Worm (Caenorhabditis elegans): Measurements from ENCODE around the gene K11D12.8.

The K11D12.8 gene

ce11 chrV:5053335-5053734, 12.5 kb upstream of the K11D12.8 start, which contains the start of gene cwp-4:
cwp-4 (plus strand) TSS chrV:5053635.
- TF ChIP-seq ceh-30 (tag; optimal IDR thresholded peaks at IDR 0.05) (no peak), dve-1 (tag; optimal IDR thresholded peaks at IDR 0.05) (no peak), tbx-7 (tag; optimal IDR thresholded peaks at IDR 0.05) (no peak), fax-1 (tag; optimal IDR thresholded peaks at IDR 0.05) (no peak), pros-1 (tag; optimal IDR thresholded peaks at IDR 0.05) (no peak), unc-86 (tag; optimal IDR thresholded peaks at IDR 0.05) (no peak), ceh-18 (tag; optimal IDR thresholded peaks at IDR 0.05) (no peak), lin-11 (tag; optimal IDR thresholded peaks at IDR 0.05) (no peak), madf-2 (tag; optimal IDR thresholded peaks at IDR 0.05) (no peak), unc-3 (GFP tag; conservative IDR thresholded peaks at IDR 0.05) (no peak), unc-3 (tag; optimal IDR thresholded peaks at IDR 0.05) (no peak), ceh-6 (GFP tag; optimal IDR thresholded peaks at IDR 0.05) (no peak), nfya-1 (tag; optimal IDR thresholded peaks at IDR 0.05) (no peak), ceh-14 (tag; optimal IDR thresholded peaks at IDR 0.05) (no peak)

ce11 chrV:5052233-5052632, 11.4 kb upstream of the K11D12.8 start, which contains the start of gene K11D12.12:
K11D12.12 (plus strand) TSS chrV:5052261.
- TF ChIP-seq hlh-13 (GFP tag; optimal IDR thresholded peaks at IDR 0.05) (no peak), ceh-2 (tag; optimal IDR thresholded peaks at IDR 0.05) (no peak), ets-4 (tag; optimal IDR thresholded peaks at IDR 0.05) (no peak), elt-2 (tag; optimal IDR thresholded peaks at IDR 0.05) (no peak), ceh-6 (GFP tag; optimal IDR thresholded peaks at IDR 0.05) (no peak), T23F11.4 (GFP tag; optimal IDR thresholded peaks at IDR 0.05) (no peak), dmd-4 (tag; optimal IDR thresholded peaks at IDR 0.05; ENCODE audit: borderline replicate concordance) (no peak), eyg-1 (tag; optimal IDR thresholded peaks at IDR 0.05) (no peak), syd-9 (tag; optimal IDR thresholded peaks at IDR 0.05) (no peak), madf-2 (tag; optimal IDR thresholded peaks at IDR 0.05) (no peak), hlh-8 (tag; optimal IDR thresholded peaks at IDR 0.05) (no peak), ceh-31 (tag; optimal IDR thresholded peaks at IDR 0.05) (no peak), pag-3 (tag; optimal IDR thresholded peaks at IDR 0.05; ENCODE audit: borderline replicate concordance) (no peak), npax-4 (tag; optimal IDR thresholded peaks at IDR 0.05) (no peak), ceh-48 (tag; optimal IDR thresholded peaks at IDR 0.05) (no peak), sdc-2 (tag; optimal IDR thresholded peaks at IDR 0.05) (no peak)

- no peak for TF ChIP-seq ceh-19 (GFP tag; optimal IDR thresholded peaks at IDR 0.05)
- TF ChIP-seq elt-4 (tag; optimal IDR thresholded peaks at IDR 0.05): no peak
These were observed 9.3 kb upstream of the K11D12.8 start for ce11 chrV:5050073-5050599.

- TF ChIP-seq unc-55 (GFP tag; optimal IDR thresholded peaks at IDR 0.05) (peak; percentile 69), hlh-8 (tag; optimal IDR thresholded peaks at IDR 0.05) (no peak), K09A11.1 (tag; optimal IDR thresholded peaks at IDR 0.05; ENCODE audit: insufficient read depth) (peak; percentile 29), ama-1 (optimal IDR thresholded peaks at IDR 0.05) (peak; percentile 35), tbx-7 (tag; optimal IDR thresholded peaks at IDR 0.05) (no peak), fkh-6 (tag; optimal IDR thresholded peaks at IDR 0.05) (no peak), sdc-2 (tag; optimal IDR thresholded peaks at IDR 0.05) (no peak), sox-2 (GFP tag; IDR thresholded peaks at IDR 0.05) (no peak), ceh-31 (tag; optimal IDR thresholded peaks at IDR 0.05) (peak; percentile 89), pros-1 (tag; optimal IDR thresholded peaks at IDR 0.05) (no peak), odd-2 (tag; optimal IDR thresholded peaks at IDR 0.05) (no peak), ceh-19 (GFP tag; optimal IDR thresholded peaks at IDR 0.05) (no peak), fax-1 (tag; optimal IDR thresholded peaks at IDR 0.05) (no peak), zip-5 (tag; optimal IDR thresholded peaks at IDR 0.05) (no peak), C08G9.2 (tag; optimal IDR thresholded peaks at IDR 0.05) (peak; percentile 1), lim-6 (tag; optimal IDR thresholded peaks at IDR 0.05) (peak; percentile 24), ceh-24 (tag; optimal IDR thresholded peaks at IDR 0.05) (no peak), pha-4 (tag; optimal IDR thresholded peaks at IDR 0.05) (no peak), ztf-16 (tag; optimal IDR thresholded peaks at IDR 0.05) (peak; percentile 38), nhr-232 (tag; optimal IDR thresholded peaks at IDR 0.05) (no peak), tbx-2 (tag; optimal IDR thresholded peaks at IDR 0.05) (peak; percentile 82), ceh-6 (GFP tag; optimal IDR thresholded peaks at IDR 0.05) (no peak), pqm-1 (tag; optimal IDR thresholded peaks at IDR 0.05) (peak; percentile 38), unc-3 (GFP tag; conservative IDR thresholded peaks at IDR 0.05) (peak; percentile 9; the same call in 1 of the 2 replicates), unc-3 (tag; optimal IDR thresholded peaks at IDR 0.05) (no peak), ahr-1 (tag; optimal IDR thresholded peaks at IDR 0.05) (no peak), eyg-1 (tag; optimal IDR thresholded peaks at IDR 0.05) (no peak), madf-2 (tag; optimal IDR thresholded peaks at IDR 0.05) (peak; percentile 61)
These were observed 8.6 kb upstream of the K11D12.8 start, which contains the start of the genes pqn-51 and K11D12.14 for ce11 chrV:5049333-5049942. pqn-51 (plus strand) TSS chrV:5049607. K11D12.14 (plus strand) TSS chrV:5049636.
